In the genomic region with DNA sequence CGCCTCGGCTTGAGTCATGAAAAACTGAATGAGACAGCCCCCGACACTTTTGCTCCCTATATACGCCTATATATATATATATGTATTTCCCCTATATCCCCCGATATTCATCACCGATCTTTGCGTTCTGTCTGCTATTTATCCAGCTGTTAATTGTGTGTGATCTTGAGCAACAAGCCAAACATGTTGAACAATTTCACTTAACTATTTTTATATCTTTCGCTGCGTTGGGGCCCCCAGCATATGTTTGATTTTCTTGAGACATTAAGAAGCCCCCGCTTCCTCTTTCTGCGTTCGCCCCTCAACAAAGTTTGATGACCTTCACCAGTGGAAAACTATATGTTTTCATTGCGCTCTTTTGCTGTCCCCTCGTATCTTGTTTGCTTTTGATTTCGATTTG, we compare ENCODE assay signal across 3 fruit fly cellular contexts.
TF ChIP-seq lines count a peak whose summit lies in the region.

No protein-coding gene starts in this region.

- TF ChIP-seq CTCF in whole organism, embryonic (GFP tag; optimal IDR thresholded peaks at IDR 0.05; lab: Kevin White, UChicago), result no peak

TF ChIP-seq in whole organism, embryonic, 481 proteins besides CTCF, POLR2A, EP300 and RAD21 (continues in another document):
- peak; percentile 38 for TF ChIP-seq CG33557 (GFP tag; optimal IDR thresholded peaks at IDR 0.05; lab: Kevin White, UChicago)
- TF ChIP-seq CG17328 (GFP tag; IDR thresholded peaks at IDR 0.05; lab: Robert Waterston, UW), result no peak
- TF ChIP-seq gem (tag; optimal IDR thresholded peaks at IDR 0.05; lab: Kevin White, UChicago), result peak; percentile 7
- TF ChIP-seq pfk (GFP tag; optimal IDR thresholded peaks at IDR 0.05; lab: Kevin White, UChicago), result no peak
- no peak for TF ChIP-seq HmgD (GFP tag; optimal IDR thresholded peaks at IDR 0.05; lab: Kevin White, UChicago)
- no peak for TF ChIP-seq Fer3 (tag; optimal IDR thresholded peaks at IDR 0.05; lab: Kevin White, UChicago)
- TF ChIP-seq insv (GFP tag; optimal IDR thresholded peaks at IDR 0.05; lab: Kevin White, UChicago), result no peak
- TF ChIP-seq CG4820 (GFP tag; optimal IDR thresholded peaks at IDR 0.05; lab: Kevin White, UChicago), result no peak
- TF ChIP-seq Hr39 (optimal IDR thresholded peaks at IDR 0.05; lab: Kevin White, UChicago), result no peak
- TF ChIP-seq PHDP (tag; optimal IDR thresholded peaks at IDR 0.05; lab: Kevin White, UChicago), result peak; percentile 26
- no peak for TF ChIP-seq CG32532 (GFP tag; IDR thresholded peaks at IDR 0.05; lab: Robert Waterston, UW)
- no peak for TF ChIP-seq Fer2 (tag; optimal IDR thresholded peaks at IDR 0.05; lab: Kevin White, UChicago)
- TF ChIP-seq Sox102F (GFP tag; optimal IDR thresholded peaks at IDR 0.05; lab: Kevin White, UChicago), result no peak
- no peak for TF ChIP-seq E2f1 (GFP tag; IDR thresholded peaks at IDR 0.05; lab: Robert Waterston, UW)
- TF ChIP-seq gro (GFP tag; optimal IDR thresholded peaks at IDR 0.05; lab: Kevin White, UChicago), result no peak
- peak; percentile 54 for TF ChIP-seq chm (GFP tag; IDR thresholded peaks at IDR 0.05; lab: Robert Waterston, UW)
- peak; percentile 7 for TF ChIP-seq CG18262 (tag; optimal IDR thresholded peaks at IDR 0.05; lab: Kevin White, UChicago)
- TF ChIP-seq nmo (GFP tag; optimal IDR thresholded peaks at IDR 0.05; lab: Kevin White, UChicago), result peak; percentile 15
- no peak for TF ChIP-seq Bteb2 (GFP tag; optimal IDR thresholded peaks at IDR 0.05; lab: Kevin White, UChicago)
- no peak for TF ChIP-seq rib (GFP tag; IDR thresholded peaks at IDR 0.05; lab: Robert Waterston, UW)
- peak; percentile 7 for TF ChIP-seq Hmr (GFP tag; optimal IDR thresholded peaks at IDR 0.05; lab: Kevin White, UChicago)
- no peak for TF ChIP-seq Dfd (GFP tag; optimal IDR thresholded peaks at IDR 0.05; lab: Kevin White, UChicago)
- no peak for TF ChIP-seq Trl (optimal IDR thresholded peaks at IDR 0.05; lab: Kevin White, UChicago)
- peak; percentile 6 for TF ChIP-seq Trl (GFP tag; optimal IDR thresholded peaks at IDR 0.05; lab: Kevin White, UChicago)
- TF ChIP-seq ttk (GFP tag; IDR thresholded peaks at IDR 0.05; lab: Robert Waterston, UW), result no peak
- TF ChIP-seq sr (GFP tag; IDR thresholded peaks at IDR 0.05; lab: Robert Waterston, UW), result no peak
- no peak for TF ChIP-seq CG6683 (GFP tag; optimal IDR thresholded peaks at IDR 0.05; lab: Kevin White, UChicago)
- TF ChIP-seq CG15514 (GFP tag; optimal IDR thresholded peaks at IDR 0.05; lab: Kevin White, UChicago), result peak; percentile 2
- no peak for TF ChIP-seq Ptx1 (GFP tag; IDR thresholded peaks at IDR 0.05; lab: Robert Waterston, UW)
- peak; percentile 21 for TF ChIP-seq CG10209 (GFP tag; optimal IDR thresholded peaks at IDR 0.05; lab: Kevin White, UChicago)

TF ChIP-seq in whole organism, prepupa, 60 proteins besides CTCF, POLR2A, EP300 and RAD21:
- no peak for TF ChIP-seq CG9139 (GFP tag; optimal IDR thresholded peaks at IDR 0.05; lab: Kevin White, UChicago)
- TF ChIP-seq fkh (GFP tag; optimal IDR thresholded peaks at IDR 0.05; lab: Kevin White, UChicago), result peak; percentile 83

TF ChIP-seq in whole organism, pupa, 21 proteins besides CTCF, POLR2A, EP300 and RAD21:
- TF ChIP-seq EcR (GFP tag; optimal IDR thresholded peaks at IDR 0.05; lab: Kevin White, UChicago), result peak; percentile 49
- no peak for TF ChIP-seq CG14655 (GFP tag; optimal IDR thresholded peaks at IDR 0.05; lab: Kevin White, UChicago)
- no peak for TF ChIP-seq CG12605 (GFP tag; IDR thresholded peaks at IDR 0.05; lab: Robert Waterston, UW)
